Worm (Caenorhabditis elegans) whole organism, late embryonic: ENCODE results near the gene yif-1.

Experiments
- C08G9.2 ChIP-seq: sonication (generic microtip); optimal IDR thresholded peaks from 2 replicates; lab custom pipeline; 2016; ENCODE audit warnings: mild to moderate bottlenecking, missing genetic modification characterization, moderate library complexity, missing compliant biosample characterization
- K02D7.2 ChIP-seq: sonication (generic microtip); optimal IDR thresholded peaks from 2 replicates; lab custom pipeline; 2017; ENCODE audit warnings: mild to moderate bottlenecking, missing genetic modification characterization, missing compliant biosample characterization
- K09A11.1 ChIP-seq: sonication (generic microtip); optimal IDR thresholded peaks from 2 replicates; lab custom pipeline; 2017; ENCODE audit warnings: antibody characterized with exemption, mild to moderate bottlenecking, missing genetic modification characterization, missing compliant biosample characterization; ENCODE audit not compliant: insufficient read depth
- T23F11.4 ChIP-seq: fragments of 200-800 bp; sonication (Bioruptor generic); optimal IDR thresholded peaks from 2 replicates; lab custom pipeline; 2018; ENCODE audit warnings: mild to moderate bottlenecking, missing genetic modification characterization, missing compliant biosample characterization
- Y22D7AL.16 ChIP-seq: sonication (generic microtip); optimal IDR thresholded peaks from 2 replicates; lab custom pipeline; 2016; ENCODE audit warnings: missing genetic modification characterization, missing compliant biosample characterization
- ama-1 ChIP-seq: fragments of 150-350 bp; optimal IDR thresholded peaks from 2 replicates; lab custom pipeline; 2014
- ceh-18 ChIP-seq: sonication (generic microtip); optimal IDR thresholded peaks from 2 replicates; lab custom pipeline; 2016; ENCODE audit warnings: missing genetic modification characterization, missing compliant biosample characterization
- ceh-19 ChIP-seq: fragments of 200-800 bp; sonication (Bioruptor generic); optimal IDR thresholded peaks from 2 replicates; lab custom pipeline; 2018; ENCODE audit warnings: mild to moderate bottlenecking, missing genetic modification characterization, missing compliant biosample characterization
- ceh-2 ChIP-seq: sonication (generic microtip); optimal IDR thresholded peaks from 2 replicates; lab custom pipeline; 2016; ENCODE audit warnings: missing genotype, missing genetic modification characterization, missing compliant biosample characterization
- ceh-22 ChIP-seq: sonication (generic microtip); optimal IDR thresholded peaks from 2 replicates; lab custom pipeline; 2017; ENCODE audit warnings: missing biosample characterization, missing genetic modification characterization
- ceh-24 ChIP-seq: sonication (generic microtip); optimal IDR thresholded peaks from 2 replicates; lab custom pipeline; 2016; ENCODE audit warnings: mild to moderate bottlenecking, missing genetic modification characterization, missing compliant biosample characterization
- ceh-30 ChIP-seq: fragments of 150-350 bp; optimal IDR thresholded peaks from 2 replicates; lab custom pipeline; 2014; ENCODE audit warnings: missing biosample characterization, missing genetic modification characterization
- ceh-31 ChIP-seq: sonication (generic microtip); optimal IDR thresholded peaks from 2 replicates; lab custom pipeline; 2016; ENCODE audit warnings: missing genetic modification characterization, missing compliant biosample characterization
- ceh-34 ChIP-seq: sonication (generic microtip); optimal IDR thresholded peaks from 2 replicates; lab custom pipeline; 2016; ENCODE audit warnings: mild to moderate bottlenecking, missing genetic modification characterization, missing compliant biosample characterization
- ceh-45 ChIP-seq: fragments of 200-800 bp; sonication (Bioruptor generic); IDR thresholded peaks from 2 replicates; pipeline ENCODE4 v1.3.6; 2022; ENCODE audit warnings: missing genetic modification reagents, missing genetic modification characterization, missing compliant biosample characterization
- che-1 ChIP-seq: sonication (generic microtip); optimal IDR thresholded peaks from 2 replicates; lab custom pipeline; 2016; ENCODE audit warnings: mild to moderate bottlenecking, missing genetic modification characterization, missing compliant biosample characterization
- elt-2 ChIP-seq: sonication (generic microtip); optimal IDR thresholded peaks from 2 replicates; lab custom pipeline; 2016; ENCODE audit warnings: missing genetic modification reagents, missing genetic modification characterization, missing compliant biosample characterization
- fax-1 ChIP-seq: sonication (generic microtip); optimal IDR thresholded peaks from 2 replicates; lab custom pipeline; 2016; ENCODE audit warnings: missing genotype, missing genetic modification characterization, missing compliant biosample characterization
- fkh-6 ChIP-seq: sonication (generic microtip); optimal IDR thresholded peaks from 2 replicates; lab custom pipeline; 2016; ENCODE audit warnings: missing genetic modification characterization, missing compliant biosample characterization
- gmeb-2 ChIP-seq: sonication (generic microtip); optimal IDR thresholded peaks from 2 replicates; lab custom pipeline; 2016; ENCODE audit warnings: missing genetic modification characterization, inconsistent platforms, missing compliant biosample characterization
- hlh-13 ChIP-seq: fragments of 200-800 bp; sonication (Bioruptor generic); optimal IDR thresholded peaks from 2 replicates; lab custom pipeline; 2018; ENCODE audit warnings: mild to moderate bottlenecking, missing genetic modification characterization, missing compliant biosample characterization
- hlh-30 ChIP-seq: sonication (generic microtip); optimal IDR thresholded peaks from 2 replicates; lab custom pipeline; 2017; ENCODE audit warnings: antibody characterized with exemption, missing genetic modification characterization, missing compliant biosample characterization; ENCODE audit not compliant: insufficient read depth
- hlh-8 ChIP-seq: sonication (generic microtip); optimal IDR thresholded peaks from 2 replicates; lab custom pipeline; 2016; ENCODE audit warnings: missing genotype, missing genetic modification characterization, missing compliant biosample characterization
- lin-11 ChIP-seq: fragments of 200-800 bp; sonication (Bioruptor generic); optimal IDR thresholded peaks from 2 replicates; lab custom pipeline; 2018; ENCODE audit warnings: mild to moderate bottlenecking, missing genetic modification characterization, missing compliant biosample characterization
- mec-3 ChIP-seq: sonication (generic microtip); optimal IDR thresholded peaks from 2 replicates; lab custom pipeline; 2016; ENCODE audit warnings: borderline replicate concordance, missing genetic modification characterization, missing compliant biosample characterization
- nfya-1 ChIP-seq: sonication (generic microtip); optimal IDR thresholded peaks from 2 replicates; lab custom pipeline; 2017; ENCODE audit warnings: missing genetic modification characterization, mild to moderate bottlenecking, missing compliant biosample characterization, antibody characterized with exemption, moderate library complexity
- nhr-11 ChIP-seq: fragments of 150-350 bp; optimal IDR thresholded peaks from 2 replicates; lab custom pipeline; 2014; ENCODE audit warnings: missing biosample characterization, missing genetic modification characterization
- nhr-232 ChIP-seq: sonication (generic microtip); optimal IDR thresholded peaks from 2 replicates; lab custom pipeline; 2016; ENCODE audit warnings: missing genetic modification characterization, missing compliant biosample characterization
- npax-4 ChIP-seq: sonication (generic microtip); optimal IDR thresholded peaks from 2 replicates; lab custom pipeline; 2016; ENCODE audit warnings: missing genetic modification characterization, missing compliant biosample characterization
- odd-2 ChIP-seq: sonication (generic microtip); optimal IDR thresholded peaks from 2 replicates; lab custom pipeline; 2017; ENCODE audit warnings: antibody characterized with exemption, mild to moderate bottlenecking, missing genetic modification characterization, missing compliant biosample characterization
- pha-2 ChIP-seq: sonication (generic microtip); optimal IDR thresholded peaks from 2 replicates; lab custom pipeline; 2017; ENCODE audit warnings: mild to moderate bottlenecking, missing genetic modification characterization, missing compliant biosample characterization
- pha-4 ChIP-seq: fragments of 150-350 bp; optimal IDR thresholded peaks from 2 replicates; lab custom pipeline; 2018; ENCODE audit warnings: missing biosample characterization, missing genetic modification reagents, missing genetic modification characterization
- pqm-1 ChIP-seq: sonication (generic microtip); optimal IDR thresholded peaks from 2 replicates; lab custom pipeline; 2016; ENCODE audit warnings: missing genetic modification characterization, missing compliant biosample characterization
- pros-1 ChIP-seq: fragments of 150-350 bp; optimal IDR thresholded peaks from 2 replicates; lab custom pipeline; 2014; ENCODE audit warnings: missing biosample characterization, missing genetic modification reagents, missing genetic modification characterization
- ref-2 ChIP-seq: sonication (generic microtip); optimal IDR thresholded peaks from 2 replicates; lab custom pipeline; 2016; ENCODE audit warnings: missing genetic modification characterization, missing compliant biosample characterization
- rnt-1 ChIP-seq: sonication (generic microtip); optimal IDR thresholded peaks from 2 replicates; lab custom pipeline; 2016; ENCODE audit warnings: missing genetic modification characterization, missing compliant biosample characterization
- syd-9 ChIP-seq: sonication (generic microtip); optimal IDR thresholded peaks from 2 replicates; lab custom pipeline; 2016; ENCODE audit warnings: mild to moderate bottlenecking, missing genetic modification characterization, moderate library complexity, missing compliant biosample characterization
- tbx-2 ChIP-seq: sonication (generic microtip); optimal IDR thresholded peaks from 2 replicates; lab custom pipeline; 2016; ENCODE audit warnings: missing genetic modification characterization, missing compliant biosample characterization
- ttx-3 ChIP-seq: sonication (generic microtip); optimal IDR thresholded peaks from 2 replicates; lab custom pipeline; 2016; ENCODE audit warnings: missing genetic modification reagents, missing genetic modification characterization, missing compliant biosample characterization
- unc-42 ChIP-seq: sonication (generic microtip); optimal IDR thresholded peaks from 2 replicates; lab custom pipeline; 2016; ENCODE audit warnings: missing genotype, missing genetic modification characterization, missing compliant biosample characterization
- unc-55 ChIP-seq: sonication (generic microtip); optimal IDR thresholded peaks from 2 replicates; lab custom pipeline; 2017; ENCODE audit warnings: missing biosample characterization, missing genetic modification reagents, missing genetic modification characterization
- zip-5 ChIP-seq: sonication (generic microtip); optimal IDR thresholded peaks from 2 replicates; lab custom pipeline; 2016; ENCODE audit warnings: missing genetic modification characterization, missing compliant biosample characterization
- ztf-16 ChIP-seq: sonication (generic microtip); optimal IDR thresholded peaks from 2 replicates; lab custom pipeline; 2017; ENCODE audit warnings: missing genetic modification characterization, missing compliant biosample characterization

Gene yif-1

DNA sequence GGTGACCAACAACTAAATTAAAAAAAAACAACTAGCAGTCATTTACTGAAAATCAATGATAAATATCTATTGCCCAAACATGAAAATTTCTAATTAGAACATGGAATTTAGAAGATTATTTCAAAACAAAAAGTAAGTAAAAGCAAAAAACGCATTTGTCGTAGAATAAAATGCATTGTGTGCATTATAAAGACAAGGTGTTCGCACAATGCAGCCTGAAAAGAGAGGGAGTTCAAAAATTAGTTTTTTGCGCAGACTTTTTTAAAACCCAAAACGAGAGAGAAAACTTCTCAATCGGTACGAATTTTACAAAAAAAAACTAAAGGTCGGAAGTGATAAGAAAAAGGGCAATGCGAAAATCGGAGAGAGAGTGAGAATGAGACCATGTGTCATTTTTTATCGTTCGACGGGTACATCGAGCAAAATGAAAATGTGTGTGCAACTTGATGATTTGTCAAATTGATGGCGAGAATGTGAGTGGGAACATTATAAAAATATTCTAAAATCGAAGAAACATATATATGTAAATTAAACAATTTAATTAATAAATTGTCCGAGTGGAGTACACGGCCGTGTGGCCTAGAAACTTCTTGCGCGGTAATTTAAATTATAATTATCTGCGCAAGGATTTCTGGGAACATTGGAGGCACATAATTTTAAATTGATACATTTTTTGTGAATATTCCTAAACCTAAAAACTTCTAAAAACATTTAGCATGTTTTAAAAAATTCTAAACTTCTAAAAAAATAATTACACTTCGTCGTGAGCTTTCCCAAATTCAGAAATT lies 23.1 kb downstream of the yif-1 start (continued):
- TF ChIP-seq ceh-31 (tag; lab: Kevin White, UChicago) (peak; percentile 31), fkh-6 (tag; lab: Kevin White, UChicago) (no peak)

DNA sequence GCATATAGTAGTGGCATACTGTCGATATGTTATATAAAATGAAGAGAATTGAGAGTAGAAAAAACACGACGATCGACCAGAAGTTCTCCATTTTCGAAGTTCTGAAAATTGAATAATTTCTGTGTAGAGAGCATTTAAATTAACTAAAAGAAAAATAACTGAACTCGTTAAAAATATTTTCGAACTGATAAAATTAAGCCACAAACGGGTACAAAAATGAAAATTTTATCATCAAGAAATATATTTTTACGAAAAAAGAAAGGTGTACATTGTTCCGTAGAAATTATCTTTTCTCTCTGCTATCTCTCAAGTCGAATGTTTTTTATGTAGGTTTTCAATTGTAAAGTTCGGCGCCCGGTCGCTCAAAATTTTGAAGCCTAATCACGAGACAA lies 23.7 kb downstream of the yif-1 start, which contains the start of gene acl-2:
acl-2 (minus strand) TSS at position 101 of the 392 bp plus-strand sequence.
- no peak for TF ChIP-seq ttx-3
- no peak for TF ChIP-seq npax-4
- no peak for TF ChIP-seq K09A11.1 (tag; lab: Kevin White, UChicago)
- no peak for TF ChIP-seq ceh-2 (tag; lab: Kevin White, UChicago)
- no peak for TF ChIP-seq pha-2 (tag; lab: Kevin White, UChicago)
- no peak for TF ChIP-seq ceh-30
- no peak for TF ChIP-seq ceh-34 (tag; lab: Kevin White, UChicago)
- no peak for TF ChIP-seq ref-2 (tag; lab: Kevin White, UChicago)
- no peak for TF ChIP-seq ceh-22 (tag; lab: Kevin White, UChicago)
- TF ChIP-seq ceh-19 = no peak
- TF ChIP-seq mec-3 = no peak
- no peak for TF ChIP-seq hlh-13 (GFP tag; lab: Kevin White, UChicago)
- no peak for TF ChIP-seq rnt-1
- TF ChIP-seq ceh-24 = no peak
- no peak for TF ChIP-seq lin-11 (tag; lab: Kevin White, UChicago)
- no peak for TF ChIP-seq unc-42
- TF ChIP-seq C08G9.2 (tag; lab: Kevin White, UChicago) = no peak
- no peak for TF ChIP-seq gmeb-2
- TF ChIP-seq elt-2 (tag; lab: Kevin White, UChicago) = no peak
- TF ChIP-seq pros-1 (tag; lab: Kevin White, UChicago) = no peak

DNA sequence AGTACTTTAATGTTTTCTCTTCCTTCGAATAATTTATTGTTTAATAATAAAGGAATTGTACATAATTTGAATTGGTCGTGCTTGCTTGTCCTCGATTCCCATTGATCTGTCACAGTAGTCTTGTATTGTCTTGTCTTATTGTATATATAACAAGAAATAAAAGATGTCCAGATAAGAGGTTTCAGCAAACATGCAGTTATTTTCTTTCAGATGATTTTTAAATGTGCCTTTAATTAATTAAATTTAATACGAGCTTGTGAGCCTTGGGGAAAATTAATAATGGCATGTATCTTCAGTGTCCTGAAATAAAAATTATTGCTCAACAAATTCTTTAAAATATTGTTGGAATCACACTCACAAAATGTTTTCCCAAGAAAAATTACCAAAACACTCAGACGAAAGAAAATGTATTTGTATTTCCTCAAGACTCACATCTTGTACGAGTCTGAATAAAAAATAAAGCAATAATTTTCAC lies 31.6 kb downstream of the yif-1 start:
- TF ChIP-seq rnt-1 (no peak), fkh-6 (tag; lab: Kevin White, UChicago) (no peak), ref-2 (tag; lab: Kevin White, UChicago) (no peak), fax-1 (tag; lab: Kevin White, UChicago) (no peak), ceh-2 (tag; lab: Kevin White, UChicago) (no peak), pha-4 (no peak), odd-2 (tag; lab: Kevin White, UChicago) (no peak), syd-9 (tag; lab: Kevin White, UChicago) (no peak), hlh-30 (tag; lab: Kevin White, UChicago) (no peak), che-1 (no peak), tbx-2 (tag; lab: Kevin White, UChicago) (no peak), zip-5 (tag; lab: Kevin White, UChicago) (no peak), nhr-232 (tag; lab: Kevin White, UChicago) (no peak), nhr-11 (tag; lab: Kevin White, UChicago) (no peak), ceh-18 (tag; lab: Kevin White, UChicago) (no peak), ttx-3 (no peak), ceh-34 (tag; lab: Kevin White, UChicago) (no peak), elt-2 (tag; lab: Kevin White, UChicago) (no peak), pqm-1 (tag; lab: Kevin White, UChicago) (no peak)

DNA sequence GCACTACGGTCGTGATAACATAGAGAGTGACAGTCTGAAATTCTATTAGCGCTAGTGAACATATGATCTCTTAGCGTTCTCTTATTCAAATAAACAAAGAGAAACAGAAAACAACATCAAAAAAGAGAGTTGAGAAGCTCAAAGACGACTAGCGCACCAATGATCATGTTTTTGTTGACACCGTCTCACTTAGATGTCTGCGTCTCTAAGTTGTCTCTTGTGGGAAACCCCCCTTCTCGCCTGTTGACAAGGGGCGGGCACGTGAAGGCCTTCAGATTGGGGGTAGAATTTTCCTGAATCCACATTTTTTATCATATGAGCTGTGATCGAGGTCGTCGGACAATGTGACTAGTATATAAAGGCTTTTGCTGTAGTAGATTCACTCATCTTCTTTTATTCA lies 34.8 kb downstream of the yif-1 start:
- TF ChIP-seq ceh-2 (tag; lab: Kevin White, UChicago) (no peak), hlh-30 (tag; lab: Kevin White, UChicago) (peak; percentile 31), pros-1 (tag; lab: Kevin White, UChicago) (no peak), ceh-30 (no peak), nfya-1 (tag; lab: Kevin White, UChicago) (peak; percentile 6), ztf-16 (no peak), K09A11.1 (tag; lab: Kevin White, UChicago) (no peak), ama-1 (lab: Kevin White, UChicago) (no peak), Y22D7AL.16 (no peak), hlh-8 (tag; lab: Kevin White, UChicago) (no peak), unc-55 (GFP tag; lab: Kevin White, UChicago) (peak; percentile 46), K02D7.2 (tag; lab: Kevin White, UChicago) (no peak), gmeb-2 (no peak), ceh-22 (tag; lab: Kevin White, UChicago) (no peak), T23F11.4 (GFP tag; lab: Kevin White, UChicago) (no peak), ceh-45 (GFP tag; lab: Robert Waterston, UW) (no peak)
